Worm (Caenorhabditis elegans): ENCODE measurements around the gene F20G2.3.

- peak; percentile 76 for TF ChIP-seq ama-1 (optimal IDR thresholded peaks at IDR 0.05)
- TF ChIP-seq snpc-4 (tag; optimal IDR thresholded peaks at IDR 0.05): peak; percentile 71
Observed at ce11 chrV:13789362-13789761, 21.1 kb upstream of the F20G2.3 start.

Measured in whole organism, L3 larva.